Fruit fly (Drosophila melanogaster) whole organism, prepupa: ENCODE data around the gene Rev1.

ENCODE experiments used
- Blimp-1 ChIP-seq: fragments of 200-800 bp; sonication (Bioruptor generic); optimal IDR thresholded peaks from 3 replicates; lab custom pipeline; 2017; ENCODE audit warnings: missing biosample characterization, missing genetic modification characterization, mild to moderate bottlenecking, moderate library complexity, missing genetic modification reagents
- CG11294 ChIP-seq: fragments of 200-800 bp; sonication (Bioruptor generic); IDR thresholded peaks from 2 replicates; pipeline ENCODE4 v1.3.6; 2022; ENCODE audit warnings: missing biosample characterization, missing genetic modification characterization
- CG11762 ChIP-seq: fragments of 200-800 bp; sonication (Bioruptor generic); optimal IDR thresholded peaks from 3 replicates; lab custom pipeline; 2016; ENCODE audit warnings: missing biosample characterization, missing genetic modification characterization; ENCODE audit not compliant: insufficient read depth
- CG11902 ChIP-seq: fragments of 200-800 bp; sonication (Bioruptor generic); optimal IDR thresholded peaks from 3 replicates; lab custom pipeline; 2016; ENCODE audit warnings: missing biosample characterization, missing genetic modification characterization
- CG15336 ChIP-seq: fragments of 200-800 bp; sonication (Bioruptor generic); IDR thresholded peaks from 2 replicates; pipeline ENCODE4 v1.3.6; 2022; ENCODE audit warnings: missing biosample characterization, missing genetic modification characterization
- CG16779 ChIP-seq: fragments of 200-800 bp; sonication (Bioruptor generic); optimal IDR thresholded peaks from 3 replicates; lab custom pipeline; 2017; ENCODE audit warnings: missing biosample characterization, mild to moderate bottlenecking, missing genetic modification characterization
- CG31627 ChIP-seq: fragments of 200-800 bp; sonication (Bioruptor generic); optimal IDR thresholded peaks from 3 replicates; lab custom pipeline; 2016; ENCODE audit warnings: missing biosample characterization, missing genetic modification characterization
- CG32006 ChIP-seq: fragments of 200-800 bp; sonication (Bioruptor generic); optimal IDR thresholded peaks from 3 replicates; lab custom pipeline; 2017; ENCODE audit warnings: missing biosample characterization, mild to moderate bottlenecking, missing genetic modification characterization
- CG4318 ChIP-seq: fragments of 200-800 bp; sonication (Bioruptor generic); optimal IDR thresholded peaks from 3 replicates; lab custom pipeline; 2017; ENCODE audit warnings: missing biosample characterization, mild to moderate bottlenecking, missing genetic modification characterization
- CG6163 ChIP-seq: fragments of 200-800 bp; sonication (Bioruptor generic); IDR thresholded peaks from 3 replicates; pipeline ENCODE4 v1.3.6; 2022; ENCODE audit warnings: missing biosample characterization, missing genetic modification characterization
- CG6276 ChIP-seq: fragments of 200-800 bp; sonication (Bioruptor generic); optimal IDR thresholded peaks from 2 replicates; lab custom pipeline; 2017; ENCODE audit warnings: missing biosample characterization, mild to moderate bottlenecking, missing genetic modification characterization
- CG6808 ChIP-seq: fragments of 200-800 bp; sonication (Bioruptor generic); optimal IDR thresholded peaks from 3 replicates; lab custom pipeline; 2017; ENCODE audit warnings: missing biosample characterization, missing genetic modification characterization, mild to moderate bottlenecking, moderate library complexity, missing genetic modification reagents
- CG6854 ChIP-seq: fragments of 200-800 bp; sonication (Bioruptor generic); optimal IDR thresholded peaks from 2 replicates; lab custom pipeline; 2017; ENCODE audit warnings: missing biosample characterization, mild to moderate bottlenecking, missing genetic modification characterization
- CG7368 ChIP-seq: fragments of 200-800 bp; sonication (Bioruptor generic); optimal IDR thresholded peaks from 3 replicates; lab custom pipeline; 2016; ENCODE audit warnings: missing biosample characterization, missing genetic modification characterization
- CG8319 ChIP-seq: fragments of 200-800 bp; sonication (Bioruptor generic); optimal IDR thresholded peaks from 3 replicates; lab custom pipeline; 2016; ENCODE audit warnings: missing biosample characterization, missing genetic modification characterization
- CG8632 ChIP-seq: fragments of 200-800 bp; sonication (Bioruptor generic); optimal IDR thresholded peaks from 3 replicates; lab custom pipeline; 2016; ENCODE audit warnings: missing biosample characterization, missing genetic modification characterization
- CG9139 ChIP-seq: fragments of 200-800 bp; sonication (Bioruptor generic); optimal IDR thresholded peaks from 3 replicates; lab custom pipeline; 2017; ENCODE audit warnings: missing biosample characterization, mild to moderate bottlenecking, missing genetic modification characterization
- Eip75B ChIP-seq: fragments of 200-800 bp; sonication (Bioruptor generic); optimal IDR thresholded peaks from 3 replicates; lab custom pipeline; 2016; ENCODE audit warnings: missing biosample characterization, missing genetic modification characterization
- Eip78C ChIP-seq: fragments of 200-800 bp; sonication (Bioruptor generic); peaks from one replicate; lab custom pipeline; 2016; ENCODE audit warnings: missing biosample characterization, missing genetic modification characterization
- Ets96B ChIP-seq: fragments of 200-800 bp; optimal IDR thresholded peaks from 2 replicates; lab custom pipeline; 2019; ENCODE audit warnings: missing biosample characterization, mild to moderate bottlenecking, missing genetic modification characterization, moderate library complexity
- Gug ChIP-seq: fragments of 200-800 bp; sonication (Bioruptor generic); IDR thresholded peaks from 2 replicates; pipeline ENCODE4 v1.3.6; 2022; ENCODE audit warnings: missing biosample characterization, missing genetic modification characterization
- Hr39 ChIP-seq: fragments of 200-800 bp; sonication (Bioruptor generic); optimal IDR thresholded peaks from 2 replicates; lab custom pipeline; 2016; ENCODE audit warnings: missing biosample characterization, missing genetic modification characterization
- Hr4 ChIP-seq: fragments of 200-800 bp; sonication (Bioruptor generic); optimal IDR thresholded peaks from 3 replicates; lab custom pipeline; 2016; ENCODE audit warnings: missing biosample characterization, missing genetic modification characterization
- OdsH ChIP-seq: fragments of 200-800 bp; sonication (Bioruptor generic); optimal IDR thresholded peaks from 3 replicates; lab custom pipeline; 2016; ENCODE audit warnings: missing biosample characterization, missing genetic modification characterization
- Sox102F ChIP-seq: fragments of 200-800 bp; sonication (Bioruptor generic); optimal IDR thresholded peaks from 2 replicates; lab custom pipeline; 2016; ENCODE audit warnings: missing biosample characterization, mild to moderate bottlenecking, missing genetic modification characterization
- Sox14 ChIP-seq: fragments of 200-800 bp; sonication (Bioruptor generic); optimal IDR thresholded peaks from 3 replicates; lab custom pipeline; 2016; ENCODE audit warnings: missing biosample characterization, missing genetic modification characterization
- Sox15 ChIP-seq: fragments of 200-800 bp; sonication (Bioruptor generic); optimal IDR thresholded peaks from 3 replicates; lab custom pipeline; 2016; ENCODE audit warnings: missing biosample characterization, missing genetic modification characterization
- achi ChIP-seq: fragments of 200-800 bp; sonication (Bioruptor generic); optimal IDR thresholded peaks from 3 replicates; lab custom pipeline; 2016; ENCODE audit warnings: missing biosample characterization, missing genetic modification characterization
- acj6 ChIP-seq: fragments of 200-800 bp; sonication (Bioruptor generic); optimal IDR thresholded peaks from 3 replicates; lab custom pipeline; 2016; ENCODE audit warnings: missing biosample characterization, missing genetic modification characterization
- dsx ChIP-seq: fragments of 200-800 bp; optimal IDR thresholded peaks from 3 replicates; lab custom pipeline; 2019; ENCODE audit warnings: missing biosample characterization, mild to moderate bottlenecking, missing genetic modification characterization, moderate library complexity; ENCODE audit not compliant: poor library complexity, severe bottlenecking
- eg ChIP-seq: fragments of 200-800 bp; sonication (Bioruptor generic); IDR thresholded peaks from 3 replicates; pipeline ENCODE4 v1.3.6; 2022; ENCODE audit warnings: missing biosample characterization, missing genetic modification characterization
- fd59A ChIP-seq: fragments of 200-800 bp; sonication (Bioruptor generic); optimal IDR thresholded peaks from 2 replicates; lab custom pipeline; 2017; ENCODE audit warnings: missing biosample characterization, mild to moderate bottlenecking, missing genetic modification characterization, missing genetic modification reagents
- fd85E ChIP-seq: fragments of 200-800 bp; sonication (Bioruptor generic); optimal IDR thresholded peaks from 3 replicates; lab custom pipeline; 2016; ENCODE audit warnings: missing biosample characterization, missing genetic modification characterization
- fkh ChIP-seq: fragments of 200-800 bp; sonication (Bioruptor generic); optimal IDR thresholded peaks from 3 replicates; lab custom pipeline; 2017; ENCODE audit warnings: missing biosample characterization, mild to moderate bottlenecking, missing genetic modification characterization, moderate library complexity
- net ChIP-seq: fragments of 200-800 bp; sonication (Bioruptor generic); optimal IDR thresholded peaks from 3 replicates; lab custom pipeline; 2016; ENCODE audit warnings: missing biosample characterization, missing genetic modification characterization
- svp ChIP-seq: fragments of 200-800 bp; sonication (Bioruptor generic); peaks from one replicate; lab custom pipeline; 2016; ENCODE audit warnings: missing biosample characterization, missing genetic modification characterization
- topi ChIP-seq: fragments of 200-800 bp; sonication (Bioruptor generic); optimal IDR thresholded peaks from 3 replicates; lab custom pipeline; 2016; ENCODE audit warnings: missing biosample characterization, missing genetic modification characterization

The Rev1 gene

DNA sequence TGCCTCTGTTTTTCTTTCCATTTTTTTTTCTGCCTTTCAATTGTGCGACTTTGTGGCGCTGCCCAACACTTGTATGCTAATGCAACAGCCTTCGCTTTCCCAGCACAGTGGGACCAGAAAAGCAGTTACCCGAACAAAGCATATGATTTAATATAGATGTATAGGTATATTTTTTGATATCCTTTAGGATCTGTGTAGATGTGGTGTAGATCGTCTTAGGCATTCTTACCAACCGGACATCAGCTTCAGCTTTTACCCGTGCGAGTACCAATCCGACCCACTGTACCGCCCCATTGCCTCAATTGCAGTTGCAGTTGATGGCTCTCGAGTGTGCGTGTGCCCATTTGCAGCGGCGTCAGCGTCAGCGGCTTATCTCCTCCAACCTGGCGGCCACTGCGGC, 17.7 kb upstream of the Rev1 start (continued):
- TF ChIP-seq CG8319 (GFP tag; lab: Kevin White, UChicago) (peak; percentile 52), CG7368 (peak; percentile 81), fd85E (GFP tag; lab: Kevin White, UChicago) (peak; percentile 49), CG6808 (GFP tag; lab: Kevin White, UChicago) (peak; percentile 64), acj6 (peak; percentile 86), CG16779 (tag; lab: Kevin White, UChicago) (peak; percentile 81), CG6854 (GFP tag; lab: Kevin White, UChicago) (no peak), Sox102F (GFP tag; lab: Kevin White, UChicago) (peak; percentile 73), Eip78C (peak; percentile 96), topi (peak; percentile 63), CG11294 (peak; percentile 95), Eip75B (GFP tag; lab: Kevin White, UChicago) (peak; percentile 83), net (GFP tag; lab: Kevin White, UChicago) (peak; percentile 93)

DNA sequence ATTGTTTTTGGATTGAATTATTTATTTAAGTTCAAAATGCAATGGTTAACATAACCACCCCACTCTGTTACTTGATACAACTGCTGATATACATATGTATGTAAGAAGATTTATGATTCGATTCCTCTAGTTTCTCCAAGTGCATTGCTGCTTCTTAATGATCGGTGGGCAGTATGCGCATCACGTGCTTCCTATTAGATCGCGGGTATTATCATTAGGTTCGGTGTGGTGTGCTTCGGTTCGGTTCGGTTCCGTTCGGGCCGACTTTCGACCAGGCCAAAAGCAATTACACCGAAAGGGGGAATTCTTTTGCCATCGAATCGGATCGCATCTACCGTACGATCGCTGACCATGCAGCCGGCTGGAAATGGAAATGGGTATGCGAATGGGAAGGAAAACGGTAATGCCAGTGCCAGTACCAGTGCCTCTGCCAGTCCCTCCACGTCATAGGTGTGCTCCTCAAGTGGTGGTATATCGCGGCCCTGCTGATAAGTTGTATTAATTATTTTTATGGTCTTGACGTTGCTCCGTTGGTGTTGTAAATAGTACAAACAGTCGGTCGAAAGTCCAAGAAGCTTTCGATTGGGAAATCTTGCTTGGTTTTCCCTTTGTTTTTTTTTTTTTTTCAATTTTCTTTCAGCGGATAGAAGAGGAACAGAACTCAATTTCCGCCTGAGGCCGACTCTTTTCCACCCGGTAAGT, 16.7 kb upstream of the Rev1 start:
- TF ChIP-seq Ets96B (tag; lab: Kevin White, UChicago) (no peak), net (GFP tag; lab: Kevin White, UChicago) (no peak), Hr4 (GFP tag; lab: Kevin White, UChicago) (peak; percentile 6), CG6163 (GFP tag; lab: Robert Waterston, UW) (peak; percentile 55; the same call in 2 of the 3 replicates), eg (GFP tag; lab: Robert Waterston, UW) (peak; percentile 28; the same call in 1 of the 3 replicates), CG32006 (GFP tag; lab: Kevin White, UChicago) (peak; percentile 64), dsx (GFP tag; lab: Kevin White, UChicago) (no peak), CG15336 (GFP tag; lab: Robert Waterston, UW) (peak; percentile 66), CG11902 (GFP tag; lab: Kevin White, UChicago) (no peak), Sox14 (GFP tag; lab: Kevin White, UChicago) (peak; percentile 24), CG8632 (GFP tag; lab: Kevin White, UChicago) (no peak), fd59A (GFP tag; lab: Kevin White, UChicago) (no peak), Eip78C (no peak), Hr39 (GFP tag; lab: Kevin White, UChicago) (no peak), CG9139 (GFP tag; lab: Kevin White, UChicago) (no peak), CG11762 (GFP tag; lab: Kevin White, UChicago) (no peak), svp (GFP tag; lab: Kevin White, UChicago) (peak; percentile 35), OdsH (GFP tag; lab: Kevin White, UChicago) (no peak), Sox102F (GFP tag; lab: Kevin White, UChicago) (no peak), CG31627 (GFP tag; lab: Kevin White, UChicago) (no peak), Gug (GFP tag; lab: Robert Waterston, UW) (no peak), CG6276 (peak; percentile 3), CG11294 (no peak), CG4318 (GFP tag; lab: Kevin White, UChicago) (peak; percentile 20), Blimp-1 (no peak), Sox15 (GFP tag; lab: Kevin White, UChicago) (no peak), achi (GFP tag; lab: Kevin White, UChicago) (peak; percentile 13)

DNA sequence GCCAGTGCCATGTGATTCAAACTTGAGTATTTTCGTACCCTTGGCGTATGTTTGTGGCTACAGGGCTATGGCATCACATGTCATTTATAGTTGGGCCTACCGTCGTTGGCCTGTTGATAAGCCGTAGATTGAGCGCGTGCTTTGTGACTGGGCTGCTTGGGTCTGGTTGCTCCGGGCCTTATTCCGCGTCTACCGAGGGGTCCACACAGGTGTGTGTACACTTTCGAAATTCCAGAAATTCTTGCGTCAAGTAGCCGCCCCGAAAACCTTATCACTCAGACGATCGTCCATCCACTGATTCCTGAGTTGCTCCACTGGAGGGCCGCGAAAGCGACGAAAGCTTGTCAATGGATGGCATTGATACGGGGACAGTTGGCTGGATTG, 16.1 kb upstream of the Rev1 start:
- TF ChIP-seq Eip78C (peak; percentile 26), fkh (GFP tag; lab: Kevin White, UChicago) (peak; percentile 16), achi (GFP tag; lab: Kevin White, UChicago) (no peak)
